Fruit fly (Drosophila melanogaster) ovary, adult (tissue): ENCODE measurements around the gene CG13920.

Experiments used
- CG17801 ChIP-seq: fragments of 200-800 bp; optimal IDR thresholded peaks from 2 replicates; lab custom pipeline; 2019; ENCODE audit warnings: missing biosample characterization, mild to moderate bottlenecking, missing genetic modification characterization, moderate library complexity; ENCODE audit not compliant: partially characterized antibody

Gene CG13920

DNA sequence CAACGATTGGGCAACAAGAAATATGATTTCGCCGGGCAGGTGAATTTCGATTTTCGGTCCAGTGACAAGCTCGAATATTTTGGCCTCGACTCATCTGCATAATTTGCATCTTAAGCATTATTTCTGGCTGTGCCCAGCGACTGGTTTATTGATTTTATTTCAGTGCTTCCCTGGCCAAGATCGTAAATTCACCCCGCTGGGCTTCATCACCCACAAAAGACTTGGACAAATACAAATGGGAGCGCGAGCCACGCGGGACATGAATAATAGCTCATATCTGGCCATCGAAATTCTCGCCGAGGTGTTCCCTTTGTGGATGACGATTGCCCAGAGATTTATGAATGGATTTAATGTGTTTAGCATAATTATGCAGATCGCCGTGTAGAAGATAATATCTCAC, 26.5 kb downstream of the CG13920 start:
- TF ChIP-seq CG17801 (GFP tag; lab: Kevin White, UChicago) = no peak

DNA sequence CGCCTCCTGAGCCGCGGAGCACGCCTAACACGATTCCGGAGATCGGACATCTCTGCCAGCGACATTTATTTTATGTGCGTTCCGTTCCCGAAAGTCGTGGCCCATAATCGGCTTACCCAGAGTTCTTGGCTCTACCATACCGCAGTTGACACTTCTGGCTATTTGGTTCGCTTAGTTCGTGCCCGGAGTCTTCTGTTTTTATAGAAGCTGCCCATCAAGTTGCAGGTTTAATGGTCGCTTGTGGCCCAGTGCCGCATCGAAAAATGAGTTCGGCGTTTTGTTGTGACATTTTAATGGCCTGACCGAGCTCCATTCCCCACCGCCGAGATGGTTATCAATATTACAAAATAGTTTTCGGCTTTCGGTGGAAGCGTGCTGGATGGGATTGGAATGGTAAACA, 27.5 kb downstream of the CG13920 start:
- TF ChIP-seq CG17801 (GFP tag; lab: Kevin White, UChicago) = no peak

DNA sequence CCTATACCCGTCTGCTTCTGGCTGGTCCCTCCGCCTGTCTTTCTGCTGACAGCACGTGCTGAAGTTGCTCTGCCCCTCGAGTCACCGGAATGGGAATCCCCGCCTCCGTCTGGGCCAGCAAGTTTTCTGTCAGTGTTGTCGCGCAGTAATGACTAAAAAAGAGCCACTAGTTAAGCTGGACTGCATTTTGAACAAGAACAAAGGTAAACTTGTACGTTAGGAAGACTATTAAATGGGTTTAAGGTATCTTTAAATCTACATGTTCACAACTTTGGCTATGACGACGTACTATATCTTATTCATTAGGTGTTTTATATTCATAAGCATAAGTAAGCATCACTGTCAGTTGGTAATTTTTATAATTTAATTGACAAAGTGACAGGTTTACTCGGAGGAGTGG, 30.6 kb downstream of the CG13920 start:
- no peak for TF ChIP-seq CG17801 (GFP tag; lab: Kevin White, UChicago)

DNA sequence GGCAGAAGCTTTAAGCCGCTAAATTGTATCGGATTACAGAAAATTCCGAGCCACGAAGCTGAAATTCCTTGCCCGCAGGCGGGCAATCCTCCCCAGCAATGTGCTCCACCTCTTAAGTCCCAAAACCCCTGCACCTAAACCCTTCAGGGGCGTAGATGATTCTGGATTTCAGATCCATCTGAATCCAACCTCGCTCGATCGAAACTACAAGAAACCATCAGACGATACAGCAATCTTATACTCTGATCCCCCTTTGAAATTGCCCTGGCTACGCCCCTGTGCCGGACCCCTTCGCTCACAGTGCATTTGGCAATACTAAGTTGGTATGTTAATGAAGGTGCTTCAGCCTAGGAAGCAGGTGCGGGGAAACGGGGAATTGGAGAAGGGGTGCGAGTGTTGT, 34.3 kb downstream of the CG13920 start:
- TF ChIP-seq CG17801 (GFP tag; lab: Kevin White, UChicago) = no peak

DNA sequence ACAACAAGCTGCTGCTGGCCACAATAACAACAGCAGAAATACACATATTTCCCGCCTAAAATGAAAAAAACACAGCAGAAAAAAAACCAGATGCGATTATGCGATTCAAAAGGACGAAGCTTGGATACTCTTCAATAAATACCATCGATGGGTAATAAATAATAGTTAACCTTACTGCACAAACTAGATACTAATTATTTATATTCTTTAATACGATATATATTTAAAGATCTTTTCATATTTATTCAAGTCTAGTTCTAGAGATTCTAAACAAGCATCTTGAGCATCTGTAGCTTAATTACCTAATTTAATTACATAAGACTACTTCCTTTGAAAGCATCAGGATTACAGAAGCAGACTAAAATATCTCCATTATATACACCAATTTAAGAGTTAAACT, 39.4 kb downstream of the CG13920 start:
- no peak for TF ChIP-seq CG17801 (GFP tag; lab: Kevin White, UChicago)

DNA sequence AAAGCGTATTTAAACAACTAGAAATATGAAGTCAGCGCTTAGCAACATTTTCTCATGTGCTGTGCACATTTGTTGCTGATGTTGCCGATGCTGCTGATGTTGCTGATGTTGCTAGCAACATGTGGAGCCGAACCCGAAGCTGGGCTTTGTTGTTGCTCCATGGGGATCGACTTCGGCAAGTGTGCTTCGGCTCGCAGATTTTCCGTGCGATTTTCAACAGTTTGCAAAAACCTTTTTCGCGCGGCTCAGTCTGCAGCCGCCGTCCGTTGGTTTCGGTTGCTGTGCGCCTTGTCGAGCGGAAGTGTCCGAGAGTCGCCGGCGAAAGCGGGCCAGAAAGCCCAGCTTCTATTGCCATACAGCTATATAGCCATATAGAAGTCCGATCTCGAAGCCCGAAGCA, 39.8 kb downstream of the CG13920 start:
- TF ChIP-seq CG17801 (GFP tag; lab: Kevin White, UChicago) = no peak

DNA sequence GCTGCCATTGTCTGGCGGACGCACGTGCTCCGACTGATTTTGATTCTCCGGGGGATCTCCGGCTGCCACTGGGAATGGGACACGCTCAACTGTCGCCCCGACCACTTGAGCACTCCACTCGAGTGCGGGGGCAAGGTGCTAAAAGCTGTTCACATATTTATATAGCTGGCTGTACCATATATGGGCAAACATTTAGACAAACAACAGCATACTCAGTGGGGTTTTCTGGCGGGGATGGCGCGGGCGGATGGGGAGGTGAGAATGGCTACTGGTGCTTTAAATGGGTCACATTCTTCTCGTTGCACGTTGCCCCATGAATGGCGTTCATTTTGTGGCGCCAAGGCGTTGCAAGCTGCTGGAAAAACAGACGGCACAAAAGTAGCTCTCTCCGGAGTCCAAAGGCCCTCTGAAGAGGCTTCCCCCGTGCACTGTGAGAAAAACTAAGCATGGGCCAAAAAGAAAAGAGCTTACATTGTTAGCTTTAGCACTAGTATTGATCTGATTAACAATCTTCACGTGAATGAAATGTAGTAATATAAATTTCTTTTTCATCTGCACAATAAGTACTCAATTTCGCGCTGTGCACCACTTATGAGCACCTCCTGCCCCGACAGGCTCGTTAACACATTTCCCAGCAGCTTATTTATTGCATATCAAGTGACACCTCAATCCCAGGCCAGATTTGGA, 42.1 kb downstream of the CG13920 start:
- no peak for TF ChIP-seq CG17801 (GFP tag; lab: Kevin White, UChicago)

DNA sequence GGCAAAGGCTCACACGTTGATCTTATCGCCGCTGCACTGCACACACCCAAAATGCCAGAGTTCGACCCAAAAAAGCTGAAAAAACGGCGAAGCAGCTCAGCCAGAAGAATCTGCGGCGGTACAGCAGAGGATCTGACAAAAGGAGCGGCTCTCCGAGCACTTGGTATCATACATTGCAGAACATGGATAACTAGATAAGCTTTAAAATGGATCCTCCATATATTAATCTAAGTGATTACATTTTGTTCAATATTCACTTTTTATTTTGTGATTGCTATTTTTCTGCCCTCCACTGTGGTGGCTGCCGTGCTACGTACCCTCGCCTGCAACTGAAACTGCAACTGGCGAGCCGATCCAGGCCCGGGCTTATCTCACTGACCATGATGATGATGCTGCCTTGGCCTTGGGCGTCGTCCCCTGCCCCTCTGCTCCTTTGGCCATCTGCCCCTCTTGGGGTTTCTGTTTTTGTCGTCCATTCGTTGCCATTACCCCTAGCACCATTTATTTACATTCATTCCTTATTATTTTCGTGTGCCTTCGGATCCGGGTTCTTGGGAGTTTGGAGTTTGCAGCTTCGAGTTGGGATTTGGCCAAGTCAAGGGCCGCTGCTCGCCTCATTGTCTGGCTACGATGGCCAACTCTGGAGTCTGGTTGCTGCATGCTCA, 43.5 kb downstream of the CG13920 start:
- TF ChIP-seq CG17801 (GFP tag; lab: Kevin White, UChicago) = no peak

DNA sequence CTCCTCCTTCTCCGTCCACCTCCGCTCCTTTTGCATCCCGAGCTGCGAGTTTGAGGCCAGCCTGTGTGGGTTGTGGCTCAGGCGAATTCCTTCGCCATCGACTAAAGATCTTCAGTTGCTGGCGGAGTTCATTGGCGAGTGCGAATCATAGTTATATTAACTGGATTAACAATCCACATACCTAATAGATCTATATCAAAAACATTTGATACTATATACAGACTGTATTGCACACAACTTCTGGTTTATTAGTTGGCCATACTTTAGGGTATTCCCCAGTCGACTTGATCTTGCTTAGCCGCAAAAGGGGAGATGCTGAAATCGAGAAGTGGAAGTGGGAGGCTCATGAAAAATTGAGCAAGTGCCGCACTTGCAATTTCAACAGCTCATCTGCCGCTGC, 44.1 kb downstream of the CG13920 start:
- TF ChIP-seq CG17801 (GFP tag; lab: Kevin White, UChicago) = no peak

DNA sequence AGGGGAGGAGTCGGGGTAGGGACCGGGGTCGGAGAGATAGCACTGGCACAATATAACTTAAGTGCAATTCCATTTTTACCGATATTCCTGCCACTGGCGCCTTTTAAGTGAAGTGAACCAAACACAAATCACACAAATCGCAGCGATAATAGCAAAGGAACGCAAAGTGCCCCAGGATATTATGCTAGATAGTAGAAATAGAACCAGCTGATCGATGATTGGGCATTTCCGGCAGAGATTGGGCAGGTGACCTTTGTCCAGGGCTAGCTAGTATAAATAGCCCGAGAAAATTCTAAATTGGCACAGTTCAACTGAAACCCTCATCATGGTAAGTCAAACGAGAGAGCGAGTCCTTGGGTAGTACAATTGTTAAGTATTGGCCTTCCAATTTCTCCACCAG, 45.6 kb downstream of the CG13920 start, which contains the start of gene CG12011:
Gene CG12011, plus strand, starts transcription at position 301 of the 400 bp plus-strand sequence.
- no peak for TF ChIP-seq CG17801 (GFP tag; lab: Kevin White, UChicago)
